Fruit fly (Drosophila melanogaster) whole organism, embryonic: ENCODE measurements around the gene CG42827.

Experiments used
- ATbp ChIP-seq: fragments of 200-800 bp; sonication (Bioruptor generic); optimal IDR thresholded peaks from 2 replicates; lab custom pipeline; 2017; ENCODE audit warnings: missing biosample characterization, mild to moderate bottlenecking, missing genetic modification characterization, missing genetic modification reagents
- Antp ChIP-seq: fragments of 200-800 bp; sonication (Bioruptor generic); optimal IDR thresholded peaks from 3 replicates; lab custom pipeline; 2016; ENCODE audit warnings: missing biosample characterization, missing genetic modification characterization
- Blimp-1 ChIP-seq: fragments of 200-800 bp; sonication (Bioruptor generic); optimal IDR thresholded peaks from 3 replicates; lab custom pipeline; 2018; ENCODE audit warnings: missing biosample characterization, missing genetic modification characterization, mild to moderate bottlenecking, moderate library complexity, missing genetic modification reagents
- CG10267 ChIP-seq: fragments of 200-800 bp; sonication (Bioruptor generic); optimal IDR thresholded peaks from 2 replicates; lab custom pipeline; 2018; ENCODE audit warnings: missing biosample characterization, mild to moderate bottlenecking, missing genetic modification characterization, moderate library complexity
- CG11398 ChIP-seq: fragments of 200-800 bp; sonication (Bioruptor generic); optimal IDR thresholded peaks from 2 replicates; lab custom pipeline; 2016; ENCODE audit warnings: missing biosample characterization, missing genetic modification characterization
- CG11504 ChIP-seq: fragments of 200-800 bp; sonication (Bioruptor generic); optimal IDR thresholded peaks from 3 replicates; lab custom pipeline; 2019; ENCODE audit warnings: missing biosample characterization, mild to moderate bottlenecking, missing genetic modification characterization, moderate library complexity
- CG13296 ChIP-seq: fragments of 200-800 bp; sonication (Bioruptor generic); optimal IDR thresholded peaks from 3 replicates; lab custom pipeline; 2018; ENCODE audit warnings: missing biosample characterization, mild to moderate bottlenecking, missing genetic modification characterization
- CG13775 ChIP-seq: fragments of 200-800 bp; sonication (Bioruptor generic); optimal IDR thresholded peaks from 3 replicates; lab custom pipeline; 2017; ENCODE audit warnings: missing biosample characterization, mild to moderate bottlenecking, missing genetic modification characterization
- CG18599 ChIP-seq: fragments of 200-800 bp; sonication (Bioruptor generic); optimal IDR thresholded peaks from 3 replicates; lab custom pipeline; 2017; ENCODE audit warnings: missing biosample characterization, missing genetic modification characterization, mild to moderate bottlenecking, moderate library complexity, missing genetic modification reagents
- CG30403 ChIP-seq: fragments of 200-800 bp; sonication (Bioruptor generic); optimal IDR thresholded peaks from 3 replicates; lab custom pipeline; 2016; ENCODE audit warnings: missing biosample characterization, missing genetic modification characterization
- CG4424 ChIP-seq: fragments of 200-800 bp; sonication (Bioruptor generic); optimal IDR thresholded peaks from 3 replicates; lab custom pipeline; 2016; ENCODE audit warnings: missing biosample characterization, missing genetic modification characterization
- CG5245 ChIP-seq: fragments of 200-800 bp; sonication (Bioruptor generic); optimal IDR thresholded peaks from 3 replicates; lab custom pipeline; 2016; ENCODE audit warnings: missing biosample characterization, missing genetic modification characterization
- CG6175 ChIP-seq: fragments of 200-800 bp; sonication (Bioruptor generic); IDR thresholded peaks from 3 replicates; pipeline ENCODE4 v1.3.6; 2022; ENCODE audit warnings: missing biosample characterization, missing genetic modification characterization
- CG6254 ChIP-seq: fragments of 200-800 bp; sonication (Bioruptor generic); optimal IDR thresholded peaks from 3 replicates; lab custom pipeline; 2017; ENCODE audit warnings: mild to moderate bottlenecking, missing biosample characterization, missing genetic modification reagents, missing genetic modification characterization
- CG7556 ChIP-seq: fragments of 200-800 bp; sonication (Bioruptor generic); optimal IDR thresholded peaks from 2 replicates; lab custom pipeline; 2017; ENCODE audit warnings: missing biosample characterization, mild to moderate bottlenecking, missing genetic modification characterization
- CG7963 ChIP-seq: fragments of 200-800 bp; sonication (Bioruptor generic); IDR thresholded peaks from 3 replicates; pipeline ENCODE4 v1.3.6; 2022; ENCODE audit warnings: missing biosample characterization, missing genetic modification characterization; ENCODE audit not compliant: partially characterized antibody
- CG8359 ChIP-seq: fragments of 200-800 bp; sonication (Bioruptor generic); optimal IDR thresholded peaks from 2 replicates; lab custom pipeline; 2017; ENCODE audit warnings: missing biosample characterization, mild to moderate bottlenecking, missing genetic modification characterization, borderline replicate concordance
- CoRest ChIP-seq: fragments of 200-800 bp; sonication (Bioruptor generic); optimal IDR thresholded peaks from 3 replicates; lab custom pipeline; 2018; ENCODE audit warnings: missing biosample characterization, mild to moderate bottlenecking, missing genetic modification characterization, moderate library complexity
- CrebB ChIP-seq: fragments of 200-800 bp; sonication (Bioruptor generic); optimal IDR thresholded peaks from 3 replicates; lab custom pipeline; 2018; ENCODE audit warnings: missing biosample characterization, mild to moderate bottlenecking, missing genetic modification characterization
- D19A ChIP-seq: fragments of 200-800 bp; optimal IDR thresholded peaks from 3 replicates; lab custom pipeline; 2019; ENCODE audit warnings: missing biosample characterization, mild to moderate bottlenecking, missing genetic modification characterization, moderate library complexity
- Deaf1 ChIP-seq: fragments of 200-800 bp; optimal IDR thresholded peaks from 3 replicates; lab custom pipeline; 2019; ENCODE audit warnings: missing biosample characterization, mild to moderate bottlenecking, missing genetic modification characterization, moderate library complexity
- Dek ChIP-seq: fragments of 200-800 bp; sonication (Bioruptor generic); optimal IDR thresholded peaks from 3 replicates; lab custom pipeline; 2019; ENCODE audit warnings: missing biosample characterization, mild to moderate bottlenecking, missing genetic modification characterization, moderate library complexity
- Dip2 ChIP-seq: fragments of 200-800 bp; sonication (Bioruptor generic); IDR thresholded peaks from 2 replicates; pipeline ENCODE4 v1.3.6; 2022; ENCODE audit warnings: missing biosample characterization, missing genetic modification characterization
- Dip3 ChIP-seq: fragments of 200-800 bp; sonication (Bioruptor generic); optimal IDR thresholded peaks from 3 replicates; lab custom pipeline; 2016; ENCODE audit warnings: missing biosample characterization, missing genetic modification characterization
- E2f2 ChIP-seq: fragments of 200-800 bp; sonication (Bioruptor generic); IDR thresholded peaks from 2 replicates; pipeline ENCODE4 v1.3.6; 2022; ENCODE audit warnings: missing biosample characterization, missing genetic modification characterization
- Eip74EF ChIP-seq, 2 experiments: fragments of 200-800 bp in 1 of 2; fragments of >200 bp in 1 of 2; sonication (Bioruptor generic) in 1 of 2; optimal IDR thresholded peaks; 2 replicates each; lab custom pipeline; 2017 to 2019; ENCODE audit warnings: missing biosample characterization in 2 of 2, missing genetic modification characterization in 2 of 2, mild to moderate bottlenecking in 1 of 2, moderate library complexity in 1 of 2
- Max ChIP-seq: fragments of 200-800 bp; sonication (Bioruptor generic); optimal IDR thresholded peaks from 2 replicates; lab custom pipeline; 2016; ENCODE audit warnings: missing biosample characterization, mild to moderate bottlenecking, missing genetic modification characterization
- Trl ChIP-seq, 3 experiments: fragments of >200 bp in 2 of 3; fragments of 200-800 bp in 1 of 3; sonication (Bioruptor generic) in 1 of 3; optimal IDR thresholded peaks; 2 replicates in 1 of 3; 3 replicates in 2 of 3; lab custom pipeline; 2016 to 2017; ENCODE audit warnings: missing biosample characterization in 1 of 3, missing genetic modification characterization in 1 of 3
- Xbp1 ChIP-seq: fragments of 200-800 bp; sonication (Bioruptor generic); optimal IDR thresholded peaks from 3 replicates; lab custom pipeline; 2016; ENCODE audit warnings: missing biosample characterization, mild to moderate bottlenecking, missing genetic modification characterization
- chif ChIP-seq, 2 experiments: fragments of 200-800 bp; sonication (Bioruptor generic); optimal IDR thresholded peaks; 3 replicates each; lab custom pipeline; 2016; ENCODE audit warnings: missing biosample characterization in 2 of 2, missing genetic modification characterization in 2 of 2
- crc ChIP-seq: fragments of 200-800 bp; sonication (Bioruptor generic); optimal IDR thresholded peaks from 2 replicates; lab custom pipeline; 2016; ENCODE audit warnings: missing biosample characterization, missing genetic modification characterization
- eyg ChIP-seq: fragments of 200-800 bp; sonication (Bioruptor generic); optimal IDR thresholded peaks from 3 replicates; lab custom pipeline; 2016; ENCODE audit warnings: missing biosample characterization, missing genetic modification characterization
- nau ChIP-seq: fragments of 200-800 bp; sonication (Bioruptor generic); optimal IDR thresholded peaks from 3 replicates; lab custom pipeline; 2017; ENCODE audit warnings: missing biosample characterization, mild to moderate bottlenecking, missing genetic modification characterization, missing genetic modification reagents
- nom ChIP-seq: fragments of 200-800 bp; sonication (Bioruptor generic); optimal IDR thresholded peaks from 2 replicates; lab custom pipeline; 2017; ENCODE audit warnings: missing biosample characterization, missing genetic modification characterization, mild to moderate bottlenecking, moderate library complexity, missing genetic modification reagents
- odd ChIP-seq: fragments of 200-800 bp; sonication (Bioruptor generic); optimal IDR thresholded peaks from 2 replicates; lab custom pipeline; 2017; ENCODE audit warnings: missing biosample characterization, mild to moderate bottlenecking, missing genetic modification characterization
- pan ChIP-seq, 4 experiments: fragments of >200 bp in 3 of 4; fragments of 200-800 bp in 1 of 4; sonication (Bioruptor generic) in 1 of 4; optimal IDR thresholded peaks in 3 of 4; IDR thresholded peaks in 1 of 4; 2 replicates each; pipeline versions ENCODE4 v1.3.6 to Lab custom; 2017 to 2022; ENCODE audit warnings: missing biosample characterization in 2 of 4, missing genetic modification characterization in 2 of 4, mixed read lengths in 1 of 4
- sc ChIP-seq, 3 experiments: fragments of >200 bp in 2 of 3; fragments of 200-800 bp in 1 of 3; sonication (Bioruptor generic) in 1 of 3; optimal IDR thresholded peaks; 2 replicates in 2 of 3; 3 replicates in 1 of 3; lab custom pipeline; 2017; ENCODE audit warnings: mild to moderate bottlenecking in 1 of 3, missing biosample characterization in 1 of 3, missing genetic modification characterization in 1 of 3, missing genetic modification reagents in 1 of 3
- sens-2 ChIP-seq: fragments of 200-800 bp; sonication (Bioruptor generic); IDR thresholded peaks from 2 replicates; pipeline ENCODE4 v1.3.6; 2022; ENCODE audit warnings: missing biosample characterization, missing genetic modification characterization
- seq ChIP-seq: fragments of 200-800 bp; sonication (Bioruptor generic); IDR thresholded peaks from 2 replicates; pipeline ENCODE4 v1.3.6; 2022; ENCODE audit warnings: missing biosample characterization, missing genetic modification characterization
- sima ChIP-seq: fragments of 200-800 bp; sonication (Bioruptor generic); optimal IDR thresholded peaks from 2 replicates; lab custom pipeline; 2016; ENCODE audit warnings: missing biosample characterization, missing genetic modification characterization
- slp2 ChIP-seq: fragments of 200-800 bp; sonication (Bioruptor generic); optimal IDR thresholded peaks from 2 replicates; lab custom pipeline; 2016; ENCODE audit warnings: missing biosample characterization, missing genetic modification characterization
- ssp ChIP-seq: fragments of 200-800 bp; sonication (Bioruptor generic); IDR thresholded peaks from 2 replicates; pipeline ENCODE4 v1.3.6; 2022; ENCODE audit warnings: missing biosample characterization, missing genetic modification characterization
- stc ChIP-seq: fragments of 200-800 bp; sonication (Bioruptor generic); IDR thresholded peaks from 2 replicates; pipeline ENCODE4 v1.3.6; 2022; ENCODE audit warnings: missing biosample characterization, missing genetic modification characterization
- tap ChIP-seq: fragments of 200-800 bp; optimal IDR thresholded peaks from 3 replicates; lab custom pipeline; 2019; ENCODE audit warnings: missing biosample characterization, mild to moderate bottlenecking, missing genetic modification characterization, moderate library complexity
- trem ChIP-seq: fragments of 200-800 bp; optimal IDR thresholded peaks from 3 replicates; lab custom pipeline; 2019; ENCODE audit warnings: missing biosample characterization, mild to moderate bottlenecking, missing genetic modification characterization, moderate library complexity
- zf30C ChIP-seq: fragments of 200-800 bp; sonication (Bioruptor generic); optimal IDR thresholded peaks from 3 replicates; lab custom pipeline; 2018; ENCODE audit warnings: missing biosample characterization, mild to moderate bottlenecking, missing genetic modification characterization

Gene CG42827

DNA sequence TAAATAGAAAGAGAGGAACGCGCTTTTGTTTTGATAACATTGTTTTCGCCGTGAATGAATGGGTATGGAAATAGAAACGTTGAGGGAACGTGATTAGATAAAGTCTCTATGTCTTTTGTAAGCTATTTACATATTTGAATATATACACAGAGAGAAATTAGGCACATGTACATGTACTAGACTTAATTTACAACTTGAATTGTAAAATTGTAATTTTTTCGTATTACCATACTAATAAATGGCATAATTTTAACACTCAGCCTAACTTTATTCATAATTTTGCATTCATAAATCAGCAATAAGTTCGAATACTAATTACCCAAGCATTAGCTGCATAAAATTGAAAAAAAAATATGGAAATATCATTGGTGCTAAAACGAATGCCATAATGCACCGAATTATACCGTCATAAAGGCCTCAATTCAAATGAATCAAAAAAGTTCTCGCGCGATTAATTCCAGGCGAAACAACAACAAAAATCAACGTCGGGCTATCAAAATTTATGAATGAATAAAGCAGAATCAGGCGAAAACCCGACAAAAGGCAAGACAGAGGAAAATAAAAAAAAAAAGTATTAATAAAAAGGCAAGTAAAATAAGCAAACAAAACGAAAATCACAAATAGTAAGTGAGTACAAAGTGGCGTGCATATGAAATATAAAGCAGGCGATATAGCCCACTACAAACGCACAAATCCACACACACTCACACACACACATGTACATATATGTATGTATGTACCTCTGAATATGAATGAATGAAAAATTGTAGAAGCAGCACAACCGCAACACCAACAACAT is 40.0 kb upstream of the CG42827 start:
- TF ChIP-seq Antp (GFP tag; lab: Kevin White, UChicago) (no peak), CG11398 (GFP tag; lab: Kevin White, UChicago) (peak; percentile 25), ssp (GFP tag; lab: Robert Waterston, UW) (0 out of 2 replicates have a peak, but pooled peaks have one; percentile 9), CG10267 (peak; percentile 46), chif (GFP tag; optimal IDR thresholded peaks at IDR 0.05; lab: Kevin White, UChicago) (peak; percentile 2 to 54), CG13296 (GFP tag; lab: Kevin White, UChicago) (peak; percentile 0), Xbp1 (GFP tag; lab: Kevin White, UChicago) (peak; percentile 50), sc (optimal IDR thresholded peaks at IDR 0.05; lab: Kevin White, UChicago) (no peak), sc (GFP tag; optimal IDR thresholded peaks at IDR 0.05; lab: Kevin White, UChicago) (peak; percentile 39), CrebB (tag; lab: Kevin White, UChicago) (peak; percentile 39), E2f2 (no peak), zf30C (peak; percentile 59), CG18599 (GFP tag; lab: Kevin White, UChicago) (peak; percentile 51), sima (GFP tag; lab: Kevin White, UChicago) (peak; percentile 19), trem (tag; lab: Kevin White, UChicago) (peak; percentile 50), seq (GFP tag; lab: Robert Waterston, UW) (peak; percentile 42; the same call in 1 of the 2 replicates), sens-2 (GFP tag; lab: Robert Waterston, UW) (no peak), CG8359 (GFP tag; lab: Kevin White, UChicago) (peak; percentile 47), CG13775 (GFP tag; lab: Kevin White, UChicago) (peak; percentile 49), stc (GFP tag; lab: Robert Waterston, UW) (peak; percentile 10; the same call in 1 of the 2 replicates), eyg (GFP tag; lab: Kevin White, UChicago) (no peak), Deaf1 (peak; percentile 26), D19A (tag; lab: Kevin White, UChicago) (peak; percentile 59), CG6254 (peak; percentile 28), nom (GFP tag; lab: Kevin White, UChicago) (peak; percentile 43), CG30403 (peak; percentile 67), CG6175 (GFP tag; lab: Robert Waterston, UW) (no peak), Blimp-1 (peak; percentile 63), odd (GFP tag; lab: Kevin White, UChicago) (peak; percentile 27), CG7963 (GFP tag; lab: Robert Waterston, UW) (no peak), CG11504 (tag; lab: Kevin White, UChicago) (peak; percentile 76), CG5245 (GFP tag; lab: Kevin White, UChicago) (peak; percentile 2), Dip2 (GFP tag; lab: Robert Waterston, UW) (no peak), crc (peak; percentile 11), CG4424 (GFP tag; lab: Kevin White, UChicago) (peak; percentile 67), nau (GFP tag; lab: Kevin White, UChicago) (peak; percentile 26), Dip3 (GFP tag; lab: Kevin White, UChicago) (peak; percentile 33), Trl (optimal IDR thresholded peaks at IDR 0.05; lab: Kevin White, UChicago) (no peak), Trl (GFP tag; optimal IDR thresholded peaks at IDR 0.05; lab: Kevin White, UChicago) (peak; percentile 31), Eip74EF (GFP tag; optimal IDR thresholded peaks at IDR 0.05; lab: Kevin White, UChicago) (peak in 1 of 2 experiments; percentile 65), tap (peak; percentile 27), CG7556 (peak; percentile 62), ATbp (GFP tag; lab: Kevin White, UChicago) (peak; percentile 48), Dek (tag; lab: Kevin White, UChicago) (peak; percentile 26), Max (GFP tag; lab: Kevin White, UChicago) (peak; percentile 63), pan (optimal IDR thresholded peaks at IDR 0.05; lab: Kevin White, UChicago) (no peak), pan (GFP tag; optimal IDR thresholded peaks at IDR 0.05 in 1 of 2, IDR thresholded peaks at IDR 0.05 in 1 of 2) (peak in 1 of 2 experiments; percentile 31), slp2 (GFP tag; lab: Kevin White, UChicago) (peak; percentile 24), CoRest (peak; percentile 76)
